Fruit fly (Drosophila melanogaster): ENCODE measurements around the gene CG43740.
A peak's percentile ranks its signal among the peaks of the same experiment; 100 is the strongest.

The CG43740 gene

dm6 chrX:10329659-10330289, 3.7 kb upstream of the CG43740 start, which contains the start of gene Gip:
TSS of gene Gip (minus strand) at chrX:10329872.
- no peak for TF ChIP-seq cas (GFP tag; IDR thresholded peaks at IDR 0.05)
- no peak for TF ChIP-seq CG30020 (tag; optimal IDR thresholded peaks at IDR 0.05)
- TF ChIP-seq caup (GFP tag; optimal IDR thresholded peaks at IDR 0.05; ENCODE audit: severe bottlenecking), result peak; percentile 38
- no peak for TF ChIP-seq rib (GFP tag; IDR thresholded peaks at IDR 0.05)
- peak; percentile 81 for TF ChIP-seq sens (GFP tag)
- no peak for TF ChIP-seq E2f2 (GFP tag; IDR thresholded peaks at IDR 0.05)
- TF ChIP-seq CG12299 (tag; optimal IDR thresholded peaks at IDR 0.05), result no peak
- no peak for TF ChIP-seq CG15696 (tag; optimal IDR thresholded peaks at IDR 0.05)
- peak; percentile 55 for TF ChIP-seq ftz-f1 (GFP tag; optimal IDR thresholded peaks at IDR 0.05)
- TF ChIP-seq CTCF (GFP tag; optimal IDR thresholded peaks at IDR 0.05), result peak; percentile 90
- no peak for TF ChIP-seq CG14667 (GFP tag; IDR thresholded peaks at IDR 0.05)
- no peak for TF ChIP-seq CG17568 (GFP tag; optimal IDR thresholded peaks at IDR 0.05)
- TF ChIP-seq mirr (GFP tag; optimal IDR thresholded peaks at IDR 0.05), result peak; percentile 34
- TF ChIP-seq CG11247 (GFP tag; IDR thresholded peaks at IDR 0.05), result no peak
- no peak for TF ChIP-seq kay (GFP tag; optimal IDR thresholded peaks at IDR 0.05)
- TF ChIP-seq CG10321 (GFP tag; IDR thresholded peaks at IDR 0.05), result no peak
- no peak for TF ChIP-seq chif (GFP tag; optimal IDR thresholded peaks at IDR 0.05)
- no peak for TF ChIP-seq CG10565 (GFP tag; optimal IDR thresholded peaks at IDR 0.05)
- no peak for TF ChIP-seq CG11093 (GFP tag; IDR thresholded peaks at IDR 0.05)
- no peak for TF ChIP-seq CG11456 (GFP tag; IDR thresholded peaks at IDR 0.05)
- TF ChIP-seq gce (GFP tag; IDR thresholded peaks at IDR 0.05), result no peak
- no peak for TF ChIP-seq CG7839 (tag; optimal IDR thresholded peaks at IDR 0.05)
- no peak for TF ChIP-seq Hr3 (GFP tag; optimal IDR thresholded peaks at IDR 0.05)
- TF ChIP-seq Nf-YB (GFP tag; optimal IDR thresholded peaks at IDR 0.05), result no peak
- TF ChIP-seq CG17612 (GFP tag; IDR thresholded peaks at IDR 0.05), result no peak
- no peak for TF ChIP-seq Oli (tag; optimal IDR thresholded peaks at IDR 0.05)
- no peak for TF ChIP-seq CG8281 (tag; optimal IDR thresholded peaks at IDR 0.05)
- peak; percentile 33; the same call in 1 of the 2 replicates for TF ChIP-seq amos (GFP tag; IDR thresholded peaks at IDR 0.05; ENCODE audit: partially characterized antibody)
- TF ChIP-seq Med (GFP tag), result peak; percentile 78
- no peak for TF ChIP-seq CG2712 (tag; optimal IDR thresholded peaks at IDR 0.05)
- TF ChIP-seq zen (tag; optimal IDR thresholded peaks at IDR 0.05), result no peak
- peak; percentile 3 for TF ChIP-seq YL-1 (GFP tag; optimal IDR thresholded peaks at IDR 0.05)
- TF ChIP-seq CG2202 (tag; optimal IDR thresholded peaks at IDR 0.05), result no peak
- TF ChIP-seq nerfin-1 (tag; optimal IDR thresholded peaks at IDR 0.05), result no peak
- TF ChIP-seq Lim3 (GFP tag; IDR thresholded peaks at IDR 0.05), result no peak
- no peak for TF ChIP-seq CG15479 (GFP tag; optimal IDR thresholded peaks at IDR 0.05)
- TF ChIP-seq CG5953 (GFP tag; IDR thresholded peaks at IDR 0.05), result no peak
- TF ChIP-seq onecut (GFP tag; IDR thresholded peaks at IDR 0.05), result no peak
- TF ChIP-seq CG11695 (GFP tag; IDR thresholded peaks at IDR 0.05), result no peak
- TF ChIP-seq CG2120 (GFP tag; optimal IDR thresholded peaks at IDR 0.05), result no peak
- no peak for TF ChIP-seq Sry-β (GFP tag; optimal IDR thresholded peaks at IDR 0.05)
- no peak for TF ChIP-seq Chrac-16 (GFP tag; optimal IDR thresholded peaks at IDR 0.05)
- no peak for TF ChIP-seq CG11723 (GFP tag; optimal IDR thresholded peaks at IDR 0.05)
- no peak for TF ChIP-seq Awh (GFP tag; IDR thresholded peaks at IDR 0.05)
- no peak for TF ChIP-seq otp (GFP tag; IDR thresholded peaks at IDR 0.05)
- no peak for TF ChIP-seq NfI (GFP tag; optimal IDR thresholded peaks at IDR 0.05)
- no peak for TF ChIP-seq sob (GFP tag; IDR thresholded peaks at IDR 0.05)
- no peak for TF ChIP-seq H2.0 (GFP tag; IDR thresholded peaks at IDR 0.05)
- no peak for TF ChIP-seq Ptx1 (GFP tag; IDR thresholded peaks at IDR 0.05)
- no peak for TF ChIP-seq tin (GFP tag; optimal IDR thresholded peaks at IDR 0.05)
- TF ChIP-seq mld (GFP tag; IDR thresholded peaks at IDR 0.05; ENCODE audit: partially characterized antibody), result no peak
- TF ChIP-seq Side (GFP tag; optimal IDR thresholded peaks at IDR 0.05), result no peak

Measured in whole organism, embryonic.